Fruit fly (Drosophila melanogaster): ENCODE results near the gene Mob2.

Mob2 gene

DNA sequence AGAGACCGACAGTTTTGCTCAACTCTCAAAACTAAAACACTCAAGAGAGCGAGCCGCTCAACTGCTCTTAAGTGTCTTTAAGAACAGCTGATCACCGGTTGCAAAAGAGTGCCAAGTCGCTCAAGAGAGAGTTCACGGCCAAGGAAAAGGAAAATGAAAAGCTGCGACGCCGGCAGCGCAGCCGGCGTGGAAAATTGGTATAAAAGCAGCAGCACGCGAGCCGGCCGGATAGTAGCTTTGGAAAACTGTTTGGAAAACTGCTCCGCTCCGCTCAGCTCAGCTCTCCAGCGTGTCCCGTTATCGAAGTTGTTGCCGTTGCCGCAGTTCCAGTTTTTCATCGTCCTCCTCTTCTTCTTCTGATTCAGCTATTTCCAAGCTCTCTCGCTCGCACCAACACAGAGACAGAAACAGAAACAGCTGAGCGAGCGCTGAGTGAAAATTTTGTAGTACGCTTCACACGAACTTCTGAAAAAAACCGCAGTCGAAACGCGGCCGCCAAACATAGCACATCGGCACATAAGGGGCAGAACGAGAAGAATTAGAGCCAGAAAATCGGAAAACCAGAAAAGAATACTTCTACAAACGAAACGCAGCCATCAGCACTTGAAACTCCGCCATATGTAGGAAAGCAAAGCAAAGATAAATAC, 74.6 kb downstream of the Mob2 start, which contains the start of gene chrb (continued):
- TF ChIP-seq CG8290 (GFP tag; optimal IDR thresholded peaks at IDR 0.05), result peak; percentile 4
- peak in 1 of 2 experiments; percentile 61 for TF ChIP-seq CG8290 (tag; optimal IDR thresholded peaks at IDR 0.05)
- TF ChIP-seq Rx (GFP tag; IDR thresholded peaks at IDR 0.05), result no peak
- 0 out of 3 replicates have a peak, but pooled peaks have one; percentile 44 for TF ChIP-seq zfh1 (GFP tag; IDR thresholded peaks at IDR 0.05)
- no peak for TF ChIP-seq mam (GFP tag; optimal IDR thresholded peaks at IDR 0.05)
- TF ChIP-seq Scr (GFP tag; IDR thresholded peaks at IDR 0.05; ENCODE audit: partially characterized antibody), result peak; percentile 59
- peak; percentile 27 for TF ChIP-seq trem (tag; optimal IDR thresholded peaks at IDR 0.05)
- no peak for TF ChIP-seq luna (GFP tag; optimal IDR thresholded peaks at IDR 0.05)
- TF ChIP-seq Doc2 (GFP tag; IDR thresholded peaks at IDR 0.05), result no peak
- TF ChIP-seq CG12391 (tag; optimal IDR thresholded peaks at IDR 0.05), result peak; percentile 36
- TF ChIP-seq CG4328 (GFP tag; optimal IDR thresholded peaks at IDR 0.05), result peak; percentile 42
- peak; percentile 52 for TF ChIP-seq MTF-1 (GFP tag; optimal IDR thresholded peaks at IDR 0.05; ENCODE audit: borderline replicate concordance)
- TF ChIP-seq unc-4 (GFP tag; IDR thresholded peaks at IDR 0.05; ENCODE audit: partially characterized antibody), result peak; percentile 51
- TF ChIP-seq CG8359 (GFP tag; optimal IDR thresholded peaks at IDR 0.05; ENCODE audit: borderline replicate concordance), result peak; percentile 43
- no peak for TF ChIP-seq Neu2 (GFP tag; optimal IDR thresholded peaks at IDR 0.05; ENCODE audit: borderline replicate concordance)
- no peak for TF ChIP-seq vnd (GFP tag; IDR thresholded peaks at IDR 0.05; ENCODE audit: partially characterized antibody)
- TF ChIP-seq Awh (GFP tag; IDR thresholded peaks at IDR 0.05), result peak; percentile 75
- peak; percentile 69 for TF ChIP-seq ato (GFP tag; IDR thresholded peaks at IDR 0.05; ENCODE audit: partially characterized antibody)
- TF ChIP-seq cg (GFP tag; optimal IDR thresholded peaks at IDR 0.05), result peak; percentile 81
- peak; percentile 51; the same call in 1 of the 3 replicates for TF ChIP-seq Doc3 (GFP tag; IDR thresholded peaks at IDR 0.05; ENCODE audit: partially characterized antibody)
- no peak for TF ChIP-seq jigr1 (GFP tag; IDR thresholded peaks at IDR 0.05)
- peak; percentile 10 for TF ChIP-seq gro (GFP tag; optimal IDR thresholded peaks at IDR 0.05)
- TF ChIP-seq gcm (GFP tag; optimal IDR thresholded peaks at IDR 0.05), result peak; percentile 41
- no peak for TF ChIP-seq lbe (GFP tag; optimal IDR thresholded peaks at IDR 0.05)
- 0 out of 3 replicates have a peak, but pooled peaks have one; percentile 17 for TF ChIP-seq H15 (GFP tag; IDR thresholded peaks at IDR 0.05)
- TF ChIP-seq CG17829 (tag; optimal IDR thresholded peaks at IDR 0.05), result peak; percentile 80
- peak; percentile 91; the same call in 1 of the 3 replicates for TF ChIP-seq CG34422 (GFP tag; IDR thresholded peaks at IDR 0.05)
- peak; percentile 62 for TF ChIP-seq CG15269 (tag; optimal IDR thresholded peaks at IDR 0.05)
- TF ChIP-seq sc (optimal IDR thresholded peaks at IDR 0.05), result no peak
- TF ChIP-seq sc (GFP tag; optimal IDR thresholded peaks at IDR 0.05), result no peak
- TF ChIP-seq vfl (GFP tag; optimal IDR thresholded peaks at IDR 0.05), result peak; percentile 21
- peak; percentile 87 for TF ChIP-seq CG3407 (GFP tag; optimal IDR thresholded peaks at IDR 0.05)
- TF ChIP-seq CG32767 (GFP tag; IDR thresholded peaks at IDR 0.05), result peak; percentile 50; the same call in 1 of the 2 replicates
- TF ChIP-seq E2f1 (GFP tag; IDR thresholded peaks at IDR 0.05), result no peak
- peak; percentile 28 for TF ChIP-seq CG5245 (GFP tag; optimal IDR thresholded peaks at IDR 0.05)
- TF ChIP-seq gt (GFP tag; IDR thresholded peaks at IDR 0.05), result no peak
- no peak for TF ChIP-seq dmrt11E (tag; optimal IDR thresholded peaks at IDR 0.05)
- no peak for TF ChIP-seq CG31388 (GFP tag; optimal IDR thresholded peaks at IDR 0.05)
- no peak for TF ChIP-seq fd102C (GFP tag; optimal IDR thresholded peaks at IDR 0.05)
- TF ChIP-seq NFAT (GFP tag; IDR thresholded peaks at IDR 0.05), result 0 out of 2 replicates have a peak, but pooled peaks have one; percentile 26
- no peak for TF ChIP-seq trh (GFP tag; optimal IDR thresholded peaks at IDR 0.05)
- TF ChIP-seq CoRest (tag; optimal IDR thresholded peaks at IDR 0.05), result no peak
- peak; percentile 71 for TF ChIP-seq repo (GFP tag; optimal IDR thresholded peaks at IDR 0.05)
- peak; percentile 4 for TF ChIP-seq pum (GFP tag; optimal IDR thresholded peaks at IDR 0.05)
- no peak for TF ChIP-seq CG7372 (GFP tag; IDR thresholded peaks at IDR 0.05)
- peak; percentile 72 for TF ChIP-seq pfk (GFP tag; optimal IDR thresholded peaks at IDR 0.05)
- TF ChIP-seq CG10543 (GFP tag; optimal IDR thresholded peaks at IDR 0.05), result peak; percentile 74
- TF ChIP-seq CG1529 (GFP tag; optimal IDR thresholded peaks at IDR 0.05), result no peak
- peak; percentile 65 for TF ChIP-seq caup (GFP tag; optimal IDR thresholded peaks at IDR 0.05; ENCODE audit: severe bottlenecking)
- no peak for TF ChIP-seq Lpt (GFP tag; optimal IDR thresholded peaks at IDR 0.05)

Measured in whole organism, embryonic.